Fruit fly (Drosophila melanogaster) whole organism, embryonic: ENCODE results near the gene CG33268.
"Not testable (repeated sequence)": the region's sequence is repeated elsewhere in the genome, so short reads cannot be mapped to it uniquely, and the experiment has no call there.

ENCODE experiments used
- Antp ChIP-seq: fragments of 200-800 bp; sonication (Bioruptor generic); optimal IDR thresholded peaks from 3 replicates; lab custom pipeline; 2016; ENCODE audit warnings: missing biosample characterization, missing genetic modification characterization
- B-H2 ChIP-seq: fragments of 200-800 bp; sonication (Bioruptor generic); optimal IDR thresholded peaks from 2 replicates; lab custom pipeline; 2018; ENCODE audit warnings: missing biosample characterization, mild to moderate bottlenecking, missing genetic modification characterization
- Blimp-1 ChIP-seq: fragments of 200-800 bp; sonication (Bioruptor generic); optimal IDR thresholded peaks from 3 replicates; lab custom pipeline; 2018; ENCODE audit warnings: missing biosample characterization, missing genetic modification characterization, mild to moderate bottlenecking, moderate library complexity, missing genetic modification reagents
- CG11398 ChIP-seq: fragments of 200-800 bp; sonication (Bioruptor generic); optimal IDR thresholded peaks from 2 replicates; lab custom pipeline; 2016; ENCODE audit warnings: missing biosample characterization, missing genetic modification characterization
- CG12071 ChIP-seq: fragments of 200-800 bp; sonication (Bioruptor generic); optimal IDR thresholded peaks from 3 replicates; lab custom pipeline; 2018; ENCODE audit warnings: missing biosample characterization, mild to moderate bottlenecking, missing genetic modification characterization
- CG15601 ChIP-seq: fragments of 200-800 bp; sonication (Bioruptor generic); optimal IDR thresholded peaks from 3 replicates; lab custom pipeline; 2019; ENCODE audit warnings: missing biosample characterization, mild to moderate bottlenecking, missing genetic modification characterization, moderate library complexity
- CG16813 ChIP-seq: fragments of 200-800 bp; sonication (Bioruptor generic); IDR thresholded peaks from 3 replicates; pipeline ENCODE4 v1.3.6; 2022; ENCODE audit warnings: missing biosample characterization, missing genetic modification characterization; ENCODE audit not compliant: partially characterized antibody
- CG17361 ChIP-seq: fragments of 200-800 bp; sonication (Bioruptor generic); IDR thresholded peaks from 3 replicates; pipeline ENCODE4 v1.3.6; 2022; ENCODE audit warnings: missing biosample characterization, missing genetic modification characterization
- CG18599 ChIP-seq: fragments of 200-800 bp; sonication (Bioruptor generic); optimal IDR thresholded peaks from 3 replicates; lab custom pipeline; 2017; ENCODE audit warnings: missing biosample characterization, missing genetic modification characterization, mild to moderate bottlenecking, moderate library complexity, missing genetic modification reagents
- CG2889 ChIP-seq: fragments of 200-800 bp; sonication (Bioruptor generic); IDR thresholded peaks from 3 replicates; pipeline ENCODE4 v1.3.6; 2022; ENCODE audit warnings: missing biosample characterization, missing genetic modification characterization
- CG3163 ChIP-seq: fragments of 200-800 bp; sonication (Bioruptor generic); optimal IDR thresholded peaks from 3 replicates; lab custom pipeline; 2016; ENCODE audit warnings: missing biosample characterization, missing genetic modification characterization
- CG3847 ChIP-seq: fragments of 200-800 bp; sonication (Bioruptor generic); IDR thresholded peaks from 2 replicates; pipeline ENCODE4 v1.3.6; 2022; ENCODE audit warnings: missing biosample characterization, missing genetic modification characterization
- CG4282 ChIP-seq: fragments of 200-800 bp; sonication (Bioruptor generic); optimal IDR thresholded peaks from 2 replicates; lab custom pipeline; 2016; ENCODE audit warnings: missing biosample characterization, missing genetic modification characterization
- CG6654 ChIP-seq: fragments of 200-800 bp; sonication (Bioruptor generic); optimal IDR thresholded peaks from 2 replicates; lab custom pipeline; 2017; ENCODE audit warnings: missing biosample characterization, mild to moderate bottlenecking, missing genetic modification characterization
- CG6765 ChIP-seq: fragments of 200-800 bp; sonication (Bioruptor generic); optimal IDR thresholded peaks from 3 replicates; lab custom pipeline; 2017; ENCODE audit warnings: missing biosample characterization, mild to moderate bottlenecking, missing genetic modification characterization
- CG8478 ChIP-seq: fragments of >200 bp; optimal IDR thresholded peaks from 2 replicates; lab custom pipeline; 2018
- Doc2 ChIP-seq: fragments of 200-800 bp; sonication (Bioruptor generic); IDR thresholded peaks from 2 replicates; pipeline ENCODE4 v1.3.6; 2022; ENCODE audit warnings: missing biosample characterization, missing genetic modification characterization
- Ets97D ChIP-seq: fragments of 200-800 bp; sonication (Bioruptor generic); optimal IDR thresholded peaks from 3 replicates; lab custom pipeline; 2016; ENCODE audit warnings: missing biosample characterization, missing genetic modification characterization
- Hmr ChIP-seq: fragments of 200-800 bp; sonication (Bioruptor generic); optimal IDR thresholded peaks from 3 replicates; lab custom pipeline; 2017; ENCODE audit warnings: mild to moderate bottlenecking, missing biosample characterization, missing genetic modification reagents, missing genetic modification characterization
- Hr39 ChIP-seq: fragments of >200 bp; optimal IDR thresholded peaks from 2 replicates; lab custom pipeline; 2017
- Hr78 ChIP-seq, 2 experiments: fragments of 200-800 bp in 1 of 2; fragments of >200 bp in 1 of 2; sonication (Bioruptor generic) in 1 of 2; optimal IDR thresholded peaks; 2 replicates each; lab custom pipeline; 2017 to 2019; ENCODE audit warnings: missing biosample characterization in 2 of 2, missing genetic modification characterization in 2 of 2, mild to moderate bottlenecking in 1 of 2, moderate library complexity in 1 of 2
- Lpt ChIP-seq: fragments of >200 bp; optimal IDR thresholded peaks from 2 replicates; lab custom pipeline; 2018; ENCODE audit warnings: missing biosample characterization, missing genetic modification characterization
- Med ChIP-seq: fragments of 200-800 bp; sonication (Bioruptor generic); peaks from one replicate; lab custom pipeline; 2016; ENCODE audit warnings: missing biosample characterization, missing genetic modification characterization, mild to moderate bottlenecking, inconsistent platforms, moderate library complexity
- NK7.1 ChIP-seq: fragments of 200-800 bp; sonication (Bioruptor generic); optimal IDR thresholded peaks from 3 replicates; lab custom pipeline; 2016; ENCODE audit warnings: missing biosample characterization, missing genetic modification characterization
- Oaz ChIP-seq: fragments of 200-800 bp; sonication (Bioruptor generic); IDR thresholded peaks from 2 replicates; pipeline ENCODE4 v1.3.6; 2022; ENCODE audit warnings: missing biosample characterization, missing genetic modification characterization
- Vsx1 ChIP-seq: fragments of 200-800 bp; sonication (Bioruptor generic); optimal IDR thresholded peaks from 2 replicates; lab custom pipeline; 2017; ENCODE audit warnings: missing biosample characterization, mild to moderate bottlenecking, missing genetic modification characterization, missing genetic modification reagents
- ase ChIP-seq: fragments of 200-800 bp; sonication (Bioruptor generic); IDR thresholded peaks from 3 replicates; pipeline ENCODE4 v1.3.6; 2022; ENCODE audit warnings: missing biosample characterization, missing genetic modification characterization
- cas ChIP-seq: fragments of 200-800 bp; sonication (Bioruptor generic); IDR thresholded peaks from 2 replicates; pipeline ENCODE4 v1.3.6; 2022; ENCODE audit warnings: missing biosample characterization, missing genetic modification characterization
- grau ChIP-seq: fragments of 200-800 bp; optimal IDR thresholded peaks from 3 replicates; lab custom pipeline; 2019; ENCODE audit warnings: missing biosample characterization, mild to moderate bottlenecking, missing genetic modification characterization, moderate library complexity
- lab ChIP-seq: fragments of 200-800 bp; sonication (Bioruptor generic); optimal IDR thresholded peaks from 3 replicates; lab custom pipeline; 2017; ENCODE audit warnings: missing biosample characterization, missing genetic modification characterization, mild to moderate bottlenecking, moderate library complexity, missing genetic modification reagents
- nau ChIP-seq: fragments of 200-800 bp; sonication (Bioruptor generic); optimal IDR thresholded peaks from 3 replicates; lab custom pipeline; 2017; ENCODE audit warnings: missing biosample characterization, mild to moderate bottlenecking, missing genetic modification characterization, missing genetic modification reagents
- nerfin-1 ChIP-seq: fragments of 200-800 bp; sonication (Bioruptor generic); optimal IDR thresholded peaks from 3 replicates; lab custom pipeline; 2019; ENCODE audit warnings: missing biosample characterization, mild to moderate bottlenecking, missing genetic modification characterization, moderate library complexity
- oc ChIP-seq: fragments of 200-800 bp; sonication (Bioruptor generic); optimal IDR thresholded peaks from 2 replicates; lab custom pipeline; 2018; ENCODE audit warnings: missing biosample characterization, mild to moderate bottlenecking, missing genetic modification characterization, moderate library complexity
- odd ChIP-seq: fragments of 200-800 bp; sonication (Bioruptor generic); optimal IDR thresholded peaks from 2 replicates; lab custom pipeline; 2017; ENCODE audit warnings: missing biosample characterization, mild to moderate bottlenecking, missing genetic modification characterization
- peb ChIP-seq: fragments of 200-800 bp; sonication (Bioruptor generic); IDR thresholded peaks from 2 replicates; pipeline ENCODE4 v1.3.6; 2022; ENCODE audit warnings: missing biosample characterization, missing genetic modification characterization
- pnt ChIP-seq: fragments of 200-800 bp; sonication (Bioruptor generic); optimal IDR thresholded peaks from 3 replicates; lab custom pipeline; 2016; ENCODE audit warnings: missing biosample characterization, missing genetic modification characterization
- scrt ChIP-seq: fragments of 200-800 bp; sonication (Bioruptor generic); optimal IDR thresholded peaks from 2 replicates; lab custom pipeline; 2018; ENCODE audit warnings: missing biosample characterization, mild to moderate bottlenecking, missing genetic modification characterization, moderate library complexity
- sens ChIP-seq: fragments of 200-800 bp; sonication (Bioruptor generic); peaks from one replicate; lab custom pipeline; 2016; ENCODE audit warnings: missing biosample characterization, missing genetic modification characterization
- sob ChIP-seq: fragments of 200-800 bp; sonication (Bioruptor generic); IDR thresholded peaks from 2 replicates; pipeline ENCODE4 v1.3.6; 2022; ENCODE audit warnings: missing biosample characterization, missing genetic modification characterization
- toy ChIP-seq: fragments of 200-800 bp; sonication (Bioruptor generic); IDR thresholded peaks from 2 replicates; pipeline ENCODE4 v1.3.6; 2022; ENCODE audit warnings: missing biosample characterization, missing genetic modification characterization
- ttk ChIP-seq: fragments of 200-800 bp; sonication (Bioruptor generic); IDR thresholded peaks from 2 replicates; pipeline ENCODE4 v2.1.2; 2022; ENCODE audit warnings: missing biosample characterization, missing genetic modification characterization
- vfl ChIP-seq: fragments of 200-800 bp; sonication (Bioruptor generic); optimal IDR thresholded peaks from 2 replicates; lab custom pipeline; 2016; ENCODE audit warnings: missing biosample characterization, missing genetic modification characterization

The CG33268 gene

dm6 chr3L:11577395-11577794 lies 13.6 kb downstream of the CG33268 start, which contains the start of gene CG33271 (continued):
- TF ChIP-seq CG8478 (lab: Kevin White, UChicago) (no peak), B-H2 (no peak), Lpt (GFP tag; lab: Kevin White, UChicago) (no peak), toy (GFP tag; lab: Robert Waterston, UW) (no peak), CG3847 (no peak), sens (GFP tag; lab: Kevin White, UChicago) (peak; percentile 12), Oaz (GFP tag; lab: Robert Waterston, UW) (no peak), CG18599 (peak; percentile 31), cas (GFP tag; lab: Robert Waterston, UW) (no peak), CG3163 (GFP tag; lab: Kevin White, UChicago) (no peak), nau (GFP tag; lab: Kevin White, UChicago) (no peak), CG2889 (GFP tag; lab: Robert Waterston, UW) (no peak), CG15601 (tag; lab: Kevin White, UChicago) (no peak), Blimp-1 (GFP tag; lab: Kevin White, UChicago) (no peak), CG17361 (GFP tag; lab: Robert Waterston, UW) (no peak), CG6654 (GFP tag; lab: Kevin White, UChicago) (no peak), Doc2 (GFP tag; lab: Robert Waterston, UW) (no peak), oc (tag; lab: Kevin White, UChicago) (no peak), CG16813 (no peak), odd (no peak), Hr78 (GFP tag; optimal IDR thresholded peaks at IDR 0.05; lab: Kevin White, UChicago) (no peak), CG4282 (GFP tag; lab: Kevin White, UChicago) (no peak), Med (no peak), vfl (GFP tag; lab: Kevin White, UChicago) (no peak), nerfin-1 (tag; lab: Kevin White, UChicago) (no peak), grau (tag; lab: Kevin White, UChicago) (no peak), scrt (GFP tag; lab: Kevin White, UChicago) (no peak), Antp (GFP tag; lab: Kevin White, UChicago) (no peak), pnt (no peak), Hr39 (lab: Kevin White, UChicago) (no peak), CG6765 (GFP tag; lab: Kevin White, UChicago) (peak; percentile 31), Hmr (GFP tag; lab: Kevin White, UChicago) (peak; percentile 41), peb (GFP tag; lab: Robert Waterston, UW) (no peak), lab (GFP tag; lab: Kevin White, UChicago) (peak; percentile 50), ase (no peak)

DNA sequence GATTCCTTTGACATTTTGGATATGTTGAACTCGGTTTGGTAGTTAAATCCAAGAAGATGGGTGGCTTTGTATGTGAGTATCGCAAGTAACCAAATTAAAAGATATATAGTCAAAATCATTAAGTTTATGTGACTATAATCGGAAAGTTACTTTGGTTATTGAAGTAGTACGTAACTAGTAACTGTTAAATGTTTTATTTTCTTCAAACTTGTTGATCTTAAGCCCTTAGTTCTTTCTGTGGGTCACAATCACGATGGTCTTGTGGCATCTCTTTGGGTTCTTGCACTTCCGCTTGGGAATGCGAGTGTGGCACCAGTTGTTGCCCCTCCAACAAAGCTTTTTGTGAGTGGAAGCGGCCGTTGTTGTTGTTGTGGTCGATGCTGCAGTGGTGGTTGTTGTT lies 14.1 kb downstream of the CG33268 start, which contains the start of gene CG33489:
TSS of gene CG33489 (minus strand) at position 101 of the 400 bp plus-strand sequence.
- not testable (repeated sequence) for TF ChIP-seq Vsx1 (GFP tag; lab: Kevin White, UChicago); toy (GFP tag; lab: Robert Waterston, UW); CG11398

- no peak for TF ChIP-seq ttk
- no peak for TF ChIP-seq NK7.1 (GFP tag; lab: Kevin White, UChicago)
- TF ChIP-seq Ets97D (GFP tag; lab: Kevin White, UChicago): no peak
- no peak for TF ChIP-seq sob
- TF ChIP-seq CG12071: no peak
These were observed 16.5 kb downstream of the CG33268 start, which contains the start of gene CG33490 for dm6 chr3L:11574563-11574962. Gene CG33490 (minus strand): TSS chr3L:11574663.
